Fruit fly (Drosophila melanogaster): ENCODE results near the gene Npc2e.

- TF ChIP-seq CG12768 (GFP tag; optimal IDR thresholded peaks at IDR 0.05) (no peak), CG5204 (GFP tag; optimal IDR thresholded peaks at IDR 0.05) (no peak), pad (GFP tag; optimal IDR thresholded peaks at IDR 0.05) (no peak), toe (GFP tag; optimal IDR thresholded peaks at IDR 0.05) (no peak), CG14711 (tag; optimal IDR thresholded peaks at IDR 0.05) (no peak), kay (GFP tag; ENCODE audit: borderline replicate concordance) (no peak), Mnt (GFP tag; optimal IDR thresholded peaks at IDR 0.05) (no peak), tj (GFP tag; optimal IDR thresholded peaks at IDR 0.05) (no peak), CG7101 (tag; optimal IDR thresholded peaks at IDR 0.05) (no peak), CG33017 (tag; optimal IDR thresholded peaks at IDR 0.05) (no peak), ovo (GFP tag; optimal IDR thresholded peaks at IDR 0.05) (no peak), bab1 (GFP tag; optimal IDR thresholded peaks at IDR 0.05) (no peak), cnc (optimal IDR thresholded peaks at IDR 0.05) (no peak), cic (GFP tag; optimal IDR thresholded peaks at IDR 0.05) (no peak)
Observed at dm6 chr3R:10056647-10057046, 3.5 kb downstream of the Npc2e start.
